Fruit fly (Drosophila melanogaster) whole organism, embryonic: ENCODE data around the gene eIF4E6.

Experiments used
- Bteb2 ChIP-seq: fragments of 200-800 bp; sonication (Bioruptor generic); optimal IDR thresholded peaks from 2 replicates; lab custom pipeline; 2016; ENCODE audit warnings: missing biosample characterization, missing genetic modification characterization
- CG10654 ChIP-seq: fragments of 200-800 bp; sonication (Bioruptor generic); optimal IDR thresholded peaks from 2 replicates; lab custom pipeline; 2016; ENCODE audit warnings: missing biosample characterization, missing genetic modification characterization
- CG12391 ChIP-seq: fragments of 200-800 bp; sonication (Bioruptor generic); optimal IDR thresholded peaks from 3 replicates; lab custom pipeline; 2018; ENCODE audit warnings: missing biosample characterization, mild to moderate bottlenecking, missing genetic modification characterization, moderate library complexity
- CG13123 ChIP-seq: fragments of 200-800 bp; sonication (Bioruptor generic); optimal IDR thresholded peaks from 2 replicates; lab custom pipeline; 2016; ENCODE audit warnings: missing biosample characterization, missing genetic modification characterization
- CG14441 ChIP-seq: fragments of 200-800 bp; sonication (Bioruptor generic); IDR thresholded peaks from 2 replicates; pipeline ENCODE4 v1.3.6; 2022; ENCODE audit warnings: missing biosample characterization, missing genetic modification characterization
- CG15601 ChIP-seq: fragments of 200-800 bp; sonication (Bioruptor generic); optimal IDR thresholded peaks from 3 replicates; lab custom pipeline; 2019; ENCODE audit warnings: missing biosample characterization, mild to moderate bottlenecking, missing genetic modification characterization, moderate library complexity
- CG17359 ChIP-seq: fragments of 200-800 bp; sonication (Bioruptor generic); optimal IDR thresholded peaks from 3 replicates; lab custom pipeline; 2018; ENCODE audit warnings: missing biosample characterization, mild to moderate bottlenecking, missing genetic modification characterization, moderate library complexity
- CG31441 ChIP-seq: fragments of 200-800 bp; sonication (Bioruptor generic); IDR thresholded peaks from 2 replicates; pipeline ENCODE4 v1.3.6; 2022; ENCODE audit warnings: missing biosample characterization, missing genetic modification characterization
- CG4854 ChIP-seq: fragments of 200-800 bp; sonication (Bioruptor generic); optimal IDR thresholded peaks from 2 replicates; lab custom pipeline; 2016; ENCODE audit warnings: missing biosample characterization, missing genetic modification characterization, inconsistent platforms
- CG6175 ChIP-seq: fragments of 200-800 bp; sonication (Bioruptor generic); IDR thresholded peaks from 3 replicates; pipeline ENCODE4 v1.3.6; 2022; ENCODE audit warnings: missing biosample characterization, missing genetic modification characterization
- CG6683 ChIP-seq: fragments of 200-800 bp; sonication (Bioruptor generic); optimal IDR thresholded peaks from 2 replicates; lab custom pipeline; 2017; ENCODE audit warnings: missing biosample characterization, mild to moderate bottlenecking, missing genetic modification characterization, missing genetic modification reagents
- CG7372 ChIP-seq: fragments of 200-800 bp; sonication (Bioruptor generic); IDR thresholded peaks from 2 replicates; pipeline ENCODE4 v1.3.6; 2022; ENCODE audit warnings: missing biosample characterization, missing genetic modification characterization
- CG8924 ChIP-seq: fragments of 200-800 bp; optimal IDR thresholded peaks from 3 replicates; lab custom pipeline; 2019; ENCODE audit warnings: missing biosample characterization, mild to moderate bottlenecking, missing genetic modification characterization, moderate library complexity
- Dfd ChIP-seq, 2 experiments: fragments of >200 bp; optimal IDR thresholded peaks; 2 replicates each; lab custom pipeline; 2017; ENCODE audit warnings: missing biosample characterization in 2 of 2, missing genetic modification characterization in 2 of 2
- Dip3 ChIP-seq: fragments of 200-800 bp; sonication (Bioruptor generic); optimal IDR thresholded peaks from 3 replicates; lab custom pipeline; 2016; ENCODE audit warnings: missing biosample characterization, missing genetic modification characterization
- E2f1 ChIP-seq: fragments of 200-800 bp; sonication (Bioruptor generic); IDR thresholded peaks from 2 replicates; pipeline ENCODE4 v1.3.6; 2022; ENCODE audit warnings: missing biosample characterization, missing genetic modification characterization
- HHEX ChIP-seq: fragments of 200-800 bp; sonication (Bioruptor generic); optimal IDR thresholded peaks from 3 replicates; lab custom pipeline; 2017; ENCODE audit warnings: missing biosample characterization, mild to moderate bottlenecking, missing genetic modification characterization, missing genetic modification reagents
- Hand ChIP-seq: fragments of 200-800 bp; sonication (Bioruptor generic); optimal IDR thresholded peaks from 2 replicates; lab custom pipeline; 2017; ENCODE audit warnings: mild to moderate bottlenecking, missing biosample characterization, missing genetic modification reagents, missing genetic modification characterization
- Hsf ChIP-seq: fragments of 200-800 bp; sonication (Bioruptor generic); optimal IDR thresholded peaks from 3 replicates; lab custom pipeline; 2016; ENCODE audit warnings: missing biosample characterization, missing genetic modification characterization
- Kr ChIP-seq: fragments of 200-800 bp; sonication (Bioruptor generic); optimal IDR thresholded peaks from 2 replicates; lab custom pipeline; 2017; ENCODE audit warnings: missing biosample characterization, mild to moderate bottlenecking, missing genetic modification characterization
- Meics ChIP-seq: fragments of 200-800 bp; sonication (Bioruptor generic); optimal IDR thresholded peaks from 2 replicates; lab custom pipeline; 2017; ENCODE audit warnings: missing biosample characterization, mild to moderate bottlenecking, missing genetic modification characterization
- ac ChIP-seq: fragments of 200-800 bp; sonication (Bioruptor generic); optimal IDR thresholded peaks from 3 replicates; lab custom pipeline; 2017; ENCODE audit warnings: missing biosample characterization, mild to moderate bottlenecking, missing genetic modification characterization
- al ChIP-seq: fragments of 200-800 bp; sonication (Bioruptor generic); IDR thresholded peaks from 2 replicates; pipeline ENCODE4 v1.3.6; 2022; ENCODE audit warnings: missing biosample characterization, missing genetic modification characterization
- bab2 ChIP-seq: fragments of 200-800 bp; sonication (Bioruptor generic); optimal IDR thresholded peaks from 2 replicates; lab custom pipeline; 2016; ENCODE audit warnings: missing biosample characterization, missing genetic modification characterization
- bcd ChIP-seq: fragments of 200-800 bp; sonication (Bioruptor generic); optimal IDR thresholded peaks from 2 replicates; lab custom pipeline; 2017; ENCODE audit warnings: missing biosample characterization, mild to moderate bottlenecking, missing genetic modification characterization
- br ChIP-seq: fragments of >200 bp; optimal IDR thresholded peaks from 2 replicates; lab custom pipeline; 2017
- bsh ChIP-seq, 2 experiments: fragments of 200-800 bp; sonication (Bioruptor generic); optimal IDR thresholded peaks; 2 replicates each; lab custom pipeline; 2017 to 2018; ENCODE audit warnings: mild to moderate bottlenecking in 2 of 2, missing biosample characterization in 2 of 2, missing genetic modification characterization in 2 of 2, moderate library complexity in 1 of 2
- cas ChIP-seq: fragments of 200-800 bp; sonication (Bioruptor generic); IDR thresholded peaks from 2 replicates; pipeline ENCODE4 v1.3.6; 2022; ENCODE audit warnings: missing biosample characterization, missing genetic modification characterization
- chif ChIP-seq, 2 experiments: fragments of 200-800 bp; sonication (Bioruptor generic); optimal IDR thresholded peaks; 3 replicates each; lab custom pipeline; 2016; ENCODE audit warnings: missing biosample characterization in 2 of 2, missing genetic modification characterization in 2 of 2
- ci ChIP-seq: fragments of 200-800 bp; sonication (Bioruptor generic); IDR thresholded peaks from 3 replicates; pipeline ENCODE4 v1.3.6; 2022; ENCODE audit warnings: missing biosample characterization, missing genetic modification characterization
- cwo ChIP-seq: fragments of 200-800 bp; sonication (Bioruptor generic); optimal IDR thresholded peaks from 3 replicates; lab custom pipeline; 2017; ENCODE audit warnings: missing biosample characterization, missing genetic modification characterization, mild to moderate bottlenecking, moderate library complexity, missing genetic modification reagents
- danr ChIP-seq: fragments of 200-800 bp; sonication (Bioruptor generic); IDR thresholded peaks from 2 replicates; pipeline ENCODE4 v1.3.6; 2022; ENCODE audit warnings: missing biosample characterization, missing genetic modification characterization
- dati ChIP-seq: fragments of 200-800 bp; sonication (Bioruptor generic); IDR thresholded peaks from 2 replicates; pipeline ENCODE4 v1.3.6; 2022; ENCODE audit warnings: missing biosample characterization, missing genetic modification characterization
- dmrt11E ChIP-seq: fragments of 200-800 bp; sonication (Bioruptor generic); optimal IDR thresholded peaks from 3 replicates; lab custom pipeline; 2018; ENCODE audit warnings: missing biosample characterization, mild to moderate bottlenecking, missing genetic modification characterization, moderate library complexity
- emc ChIP-seq: fragments of 200-800 bp; sonication (Bioruptor generic); optimal IDR thresholded peaks from 2 replicates; lab custom pipeline; 2016; ENCODE audit warnings: missing biosample characterization, missing genetic modification characterization
- fd3F ChIP-seq: fragments of 200-800 bp; sonication (Bioruptor generic); optimal IDR thresholded peaks from 2 replicates; lab custom pipeline; 2018; ENCODE audit warnings: missing biosample characterization, mild to moderate bottlenecking, missing genetic modification characterization, moderate library complexity
- her ChIP-seq: fragments of 200-800 bp; sonication (Bioruptor generic); optimal IDR thresholded peaks from 2 replicates; lab custom pipeline; 2016; ENCODE audit warnings: missing biosample characterization, missing genetic modification characterization
- hth ChIP-seq: fragments of >200 bp; optimal IDR thresholded peaks from 2 replicates; lab custom pipeline; 2017; ENCODE audit warnings: inconsistent platforms
- klu ChIP-seq: fragments of 200-800 bp; sonication (Bioruptor generic); IDR thresholded peaks from 2 replicates; pipeline ENCODE4 v1.3.6; 2022; ENCODE audit warnings: missing biosample characterization, missing genetic modification characterization
- lilli ChIP-seq: fragments of 200-800 bp; sonication (Bioruptor generic); optimal IDR thresholded peaks from 3 replicates; lab custom pipeline; 2016; ENCODE audit warnings: missing biosample characterization, missing genetic modification characterization
- lola ChIP-seq, 3 experiments: fragments of >200 bp in 2 of 3; fragments of 200-800 bp in 1 of 3; sonication (Bioruptor generic) in 1 of 3; optimal IDR thresholded peaks; 2 replicates each; lab custom pipeline; 2017 to 2019; ENCODE audit warnings: missing biosample characterization in 3 of 3, missing genetic modification characterization in 3 of 3, mild to moderate bottlenecking in 1 of 3, moderate library complexity in 1 of 3
- phol ChIP-seq: fragments of 200-800 bp; sonication (Bioruptor generic); optimal IDR thresholded peaks from 3 replicates; lab custom pipeline; 2018; ENCODE audit warnings: missing biosample characterization, mild to moderate bottlenecking, missing genetic modification characterization, moderate library complexity
- ro ChIP-seq: fragments of 200-800 bp; sonication (Bioruptor generic); IDR thresholded peaks from 2 replicates; pipeline ENCODE4 v1.3.6; 2022; ENCODE audit warnings: missing biosample characterization, missing genetic modification characterization
- salm ChIP-seq: fragments of 200-800 bp; sonication (Bioruptor generic); optimal IDR thresholded peaks from 2 replicates; lab custom pipeline; 2018; ENCODE audit warnings: missing biosample characterization, mild to moderate bottlenecking, missing genetic modification characterization
- schlank ChIP-seq: fragments of 200-800 bp; sonication (Bioruptor generic); optimal IDR thresholded peaks from 2 replicates; lab custom pipeline; 2018; ENCODE audit warnings: missing biosample characterization, mild to moderate bottlenecking, missing genetic modification characterization
- twi ChIP-seq: fragments of 200-800 bp; optimal IDR thresholded peaks from 2 replicates; lab custom pipeline; 2019; ENCODE audit warnings: missing biosample characterization, mild to moderate bottlenecking, missing genetic modification characterization, moderate library complexity
- vfl ChIP-seq: fragments of 200-800 bp; sonication (Bioruptor generic); optimal IDR thresholded peaks from 2 replicates; lab custom pipeline; 2016; ENCODE audit warnings: missing biosample characterization, missing genetic modification characterization
- vvl ChIP-seq: fragments of 200-800 bp; sonication (Bioruptor generic); IDR thresholded peaks from 2 replicates; pipeline ENCODE4 v1.3.6; 2022; ENCODE audit warnings: missing biosample characterization, missing genetic modification characterization
- wor ChIP-seq: fragments of 200-800 bp; sonication (Bioruptor generic); IDR thresholded peaks from 2 replicates; pipeline ENCODE4 v1.3.6; 2022; ENCODE audit warnings: missing biosample characterization, missing genetic modification characterization
- zen2 ChIP-seq: fragments of 200-800 bp; sonication (Bioruptor generic); IDR thresholded peaks from 3 replicates; pipeline ENCODE4 v1.3.6; 2022; ENCODE audit warnings: missing biosample characterization, missing genetic modification characterization; ENCODE audit not compliant: partially characterized antibody

Gene eIF4E6

dm6 chr3R:29040526-29041195, 13.7 kb upstream of the eIF4E6 start (continued):
- TF ChIP-seq CG4854 (peak; percentile 18), Bteb2 (no peak), Hand (GFP tag; lab: Kevin White, UChicago) (peak; percentile 47), al (GFP tag; lab: Robert Waterston, UW) (peak; percentile 47; the same call in 1 of the 2 replicates), schlank (tag; lab: Kevin White, UChicago) (no peak), Dip3 (GFP tag; lab: Kevin White, UChicago) (peak; percentile 7), Dfd (GFP tag; optimal IDR thresholded peaks at IDR 0.05; lab: Kevin White, UChicago) (peak in 1 of 2 experiments; percentile 35), phol (tag; lab: Kevin White, UChicago) (peak; percentile 79), bab2 (GFP tag; lab: Kevin White, UChicago) (no peak), CG10654 (GFP tag; lab: Kevin White, UChicago) (peak; percentile 61), Hsf (GFP tag; lab: Kevin White, UChicago) (peak; percentile 32), lola (GFP tag; optimal IDR thresholded peaks at IDR 0.05; lab: Kevin White, UChicago) (peak in 1 of 3 experiments; percentile 44), zen2 (GFP tag; lab: Robert Waterston, UW) (no peak), bcd (no peak), emc (GFP tag; lab: Kevin White, UChicago) (no peak), CG15601 (tag; lab: Kevin White, UChicago) (no peak), bsh (GFP tag; optimal IDR thresholded peaks at IDR 0.05; lab: Kevin White, UChicago) (peak; percentile 46 to 59), HHEX (GFP tag; lab: Kevin White, UChicago) (peak; percentile 64), dmrt11E (tag; lab: Kevin White, UChicago) (peak; percentile 44), hth (lab: Kevin White, UChicago) (no peak), fd3F (GFP tag; lab: Kevin White, UChicago) (peak; percentile 57), CG31441 (GFP tag; lab: Robert Waterston, UW) (no peak; the same call in 1 of the 2 replicates), twi (tag; lab: Kevin White, UChicago) (no peak), CG12391 (tag; lab: Kevin White, UChicago) (no peak), Meics (GFP tag; lab: Kevin White, UChicago) (peak; percentile 78), dati (GFP tag; lab: Robert Waterston, UW) (no peak), CG17359 (tag; lab: Kevin White, UChicago) (peak; percentile 74), vvl (GFP tag; lab: Robert Waterston, UW) (peak; percentile 47; the same call in 1 of the 2 replicates), E2f1 (GFP tag; lab: Robert Waterston, UW) (peak; percentile 54), lilli (no peak), ro (no peak), wor (GFP tag; lab: Robert Waterston, UW) (0 out of 2 replicates have a peak, but pooled peaks have one; percentile 21), salm (tag; lab: Kevin White, UChicago) (peak; percentile 28), her (GFP tag; lab: Kevin White, UChicago) (peak; percentile 28), br (lab: Kevin White, UChicago) (no peak), CG6175 (GFP tag; lab: Robert Waterston, UW) (no peak), CG7372 (GFP tag; lab: Robert Waterston, UW) (0 out of 2 replicates have a peak, but pooled peaks have one; percentile 34), ac (GFP tag; lab: Kevin White, UChicago) (no peak), vfl (no peak), CG8924 (tag; lab: Kevin White, UChicago) (peak; percentile 76), CG14441 (GFP tag; lab: Robert Waterston, UW) (peak; percentile 57), CG6683 (GFP tag; lab: Kevin White, UChicago) (peak; percentile 19), cas (GFP tag; lab: Robert Waterston, UW) (no peak), danr (GFP tag; lab: Robert Waterston, UW) (no peak), cwo (peak; percentile 71), klu (GFP tag; lab: Robert Waterston, UW) (0 out of 2 replicates have a peak, but pooled peaks have one; percentile 13), CG13123 (GFP tag; lab: Kevin White, UChicago) (no peak), Kr (GFP tag; lab: Kevin White, UChicago) (no peak), ci (GFP tag; lab: Robert Waterston, UW) (0 out of 3 replicates have a peak, but pooled peaks have one; percentile 7), chif (GFP tag; optimal IDR thresholded peaks at IDR 0.05; lab: Kevin White, UChicago) (peak in 1 of 2 experiments; percentile 7)
